Fruit fly (Drosophila melanogaster): ENCODE results near the gene CG14073.

The CG14073 gene

DNA sequence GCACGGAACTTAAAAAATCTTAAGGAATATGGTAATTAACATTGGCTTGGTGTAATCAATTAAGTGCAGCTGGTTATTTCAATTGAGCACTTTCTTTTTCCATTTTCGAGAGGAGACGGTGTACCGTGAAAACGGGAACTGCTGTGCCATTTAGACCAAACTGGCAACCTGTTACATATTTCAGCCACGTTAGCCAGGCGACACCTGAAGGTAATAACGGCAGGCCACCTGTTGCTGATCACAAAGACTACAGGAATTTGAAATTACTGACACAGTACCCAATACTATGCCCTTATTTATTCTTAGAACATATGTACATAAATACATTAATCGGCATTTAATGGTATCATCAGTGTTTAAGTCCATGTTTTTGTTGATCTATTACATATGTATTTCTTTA is 21.8 kb upstream of the CG14073 start:
- TF ChIP-seq CTCF (optimal IDR thresholded peaks at IDR 0.05): peak; percentile 53 to 61
- no peak for TF ChIP-seq CG8478 (optimal IDR thresholded peaks at IDR 0.05)

dm6 chr3L:18841269-18841668 is 20.8 kb upstream of the CG14073 start:
- TF ChIP-seq CG8478 (optimal IDR thresholded peaks at IDR 0.05) (no peak), CTCF (optimal IDR thresholded peaks at IDR 0.05) (peak in 1 of 2 experiments; percentile 46)

DNA sequence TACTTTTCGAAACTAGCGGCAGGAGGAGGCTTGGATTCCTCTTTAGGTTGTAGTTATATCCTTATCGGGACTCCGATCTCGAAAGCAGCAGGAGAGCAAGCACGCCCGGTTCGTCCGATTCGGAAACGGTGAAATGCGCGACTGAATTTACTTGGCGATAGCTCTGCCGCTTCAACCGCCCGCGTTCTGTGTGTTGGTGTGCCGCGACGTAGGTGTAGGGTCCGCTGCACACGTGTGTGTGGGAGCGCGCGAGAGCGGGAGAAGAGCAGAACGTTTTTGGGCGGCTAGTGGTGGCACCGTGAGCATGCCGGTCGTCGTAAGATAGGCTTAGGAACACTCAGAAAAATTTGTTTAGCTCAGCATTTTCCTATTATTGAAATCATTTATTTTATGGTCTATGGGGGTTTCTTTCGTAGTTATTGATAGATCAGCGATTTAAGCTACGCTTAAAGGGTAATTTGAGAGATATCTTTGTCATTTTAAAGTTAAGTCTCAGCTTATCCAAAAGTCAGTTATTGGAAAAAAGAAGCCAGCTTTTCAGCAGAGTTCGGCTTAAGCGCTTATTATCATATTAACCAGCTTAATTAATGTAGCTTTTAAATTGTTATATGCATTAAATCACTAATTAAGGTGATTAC is 20.0 kb upstream of the CG14073 start:
- TF ChIP-seq CTCF (optimal IDR thresholded peaks at IDR 0.05): no peak
- TF ChIP-seq CG8478 (optimal IDR thresholded peaks at IDR 0.05): no peak

DNA sequence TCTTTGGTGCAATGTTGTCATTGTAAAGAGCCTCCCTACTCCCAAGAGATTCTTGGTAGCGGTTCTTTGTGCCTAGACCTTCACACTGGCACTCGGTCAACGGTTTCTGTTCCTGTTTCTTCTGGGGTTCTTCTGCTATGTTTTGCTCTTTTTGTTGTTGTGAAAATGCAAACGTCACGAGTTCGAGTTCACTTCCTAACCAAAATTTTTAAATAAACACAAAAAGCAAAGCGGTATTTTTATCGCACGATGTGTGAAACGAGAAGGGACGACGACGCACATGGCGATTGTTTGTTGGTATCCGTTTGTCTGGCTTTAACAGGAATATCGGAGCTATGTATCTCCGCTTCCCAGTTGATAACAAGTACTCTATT is 19.5 kb upstream of the CG14073 start:
- TF ChIP-seq CG8478 (optimal IDR thresholded peaks at IDR 0.05): no peak
- TF ChIP-seq CTCF (optimal IDR thresholded peaks at IDR 0.05): no peak

- TF ChIP-seq CTCF (optimal IDR thresholded peaks at IDR 0.05) (no peak), CG8478 (optimal IDR thresholded peaks at IDR 0.05) (no peak)
Observed at dm6 chr3L:18837707-18838244, 17.3 kb upstream of the CG14073 start.

dm6 chr3L:18836658-18837057 is 16.2 kb upstream of the CG14073 start:
- TF ChIP-seq CG8478 (optimal IDR thresholded peaks at IDR 0.05) (no peak), CTCF (optimal IDR thresholded peaks at IDR 0.05) (no peak)

DNA sequence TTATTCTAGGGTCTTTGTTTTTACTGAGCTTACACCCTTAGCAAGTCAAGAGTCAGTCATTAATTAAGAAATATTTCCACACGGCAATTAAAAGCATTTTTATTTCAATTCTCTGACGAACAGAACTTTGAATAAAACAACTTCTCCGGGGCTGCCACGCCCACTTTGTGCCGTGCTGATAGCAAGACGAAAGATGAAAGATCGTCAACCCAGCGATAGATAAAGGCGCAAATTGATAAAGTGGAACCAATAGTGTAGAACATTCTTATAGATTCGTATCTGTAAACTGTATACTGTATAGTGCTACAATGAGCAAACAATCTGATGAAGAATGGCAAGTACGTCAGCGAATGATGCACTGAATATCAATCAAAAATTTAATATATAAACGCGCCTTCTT is 14.4 kb upstream of the CG14073 start:
- TF ChIP-seq CG8478 (optimal IDR thresholded peaks at IDR 0.05) (no peak), CTCF (optimal IDR thresholded peaks at IDR 0.05) (no peak)

DNA sequence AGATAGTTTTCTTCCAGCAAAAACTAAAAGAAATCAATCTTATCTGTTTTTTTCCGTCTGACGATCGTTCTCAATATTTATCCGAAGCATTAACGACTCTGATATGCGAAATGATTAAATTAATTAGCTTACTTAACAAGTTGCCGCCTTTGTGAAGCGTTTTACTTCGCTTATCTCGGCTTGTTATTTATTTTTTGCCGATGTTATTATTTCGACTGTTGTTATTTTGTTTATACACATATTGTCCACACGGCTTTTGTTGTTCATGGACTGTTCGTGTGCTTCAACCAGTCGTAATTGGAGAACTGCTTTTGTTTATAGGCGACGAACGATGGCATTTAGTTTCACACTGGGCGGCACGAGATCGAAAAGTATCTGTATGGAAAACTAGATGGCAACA is 12.8 kb upstream of the CG14073 start:
- TF ChIP-seq CTCF (optimal IDR thresholded peaks at IDR 0.05): no peak

- no peak for TF ChIP-seq CG8478 (optimal IDR thresholded peaks at IDR 0.05)
Observed at dm6 chr3L:18832708-18833107, 12.2 kb upstream of the CG14073 start.

DNA sequence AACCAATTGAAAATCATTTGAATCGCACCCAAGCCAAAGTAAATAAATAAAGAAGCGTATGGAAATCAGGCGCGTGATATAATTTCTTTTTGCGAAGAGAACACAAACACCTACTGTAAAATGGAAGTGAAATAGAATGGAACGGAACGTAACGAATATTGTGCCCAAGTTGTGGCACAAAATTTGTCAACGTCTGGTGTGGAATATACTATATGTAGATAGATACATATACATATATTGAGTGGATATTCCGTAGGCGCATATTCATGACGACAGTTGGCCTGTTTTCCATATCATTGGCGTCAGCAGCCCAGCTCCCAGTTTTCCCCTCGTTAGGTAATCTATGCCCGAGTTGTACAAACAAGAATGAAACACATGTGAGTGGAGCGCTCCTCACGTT is 11.7 kb upstream of the CG14073 start:
- TF ChIP-seq CTCF (optimal IDR thresholded peaks at IDR 0.05) (no peak), CG8478 (optimal IDR thresholded peaks at IDR 0.05) (no peak)

dm6 chr3L:18828318-18828717 is 7.8 kb upstream of the CG14073 start:
- TF ChIP-seq CG8478 (optimal IDR thresholded peaks at IDR 0.05): no peak
- peak in 1 of 2 experiments; percentile 53 for TF ChIP-seq CTCF (optimal IDR thresholded peaks at IDR 0.05)

DNA sequence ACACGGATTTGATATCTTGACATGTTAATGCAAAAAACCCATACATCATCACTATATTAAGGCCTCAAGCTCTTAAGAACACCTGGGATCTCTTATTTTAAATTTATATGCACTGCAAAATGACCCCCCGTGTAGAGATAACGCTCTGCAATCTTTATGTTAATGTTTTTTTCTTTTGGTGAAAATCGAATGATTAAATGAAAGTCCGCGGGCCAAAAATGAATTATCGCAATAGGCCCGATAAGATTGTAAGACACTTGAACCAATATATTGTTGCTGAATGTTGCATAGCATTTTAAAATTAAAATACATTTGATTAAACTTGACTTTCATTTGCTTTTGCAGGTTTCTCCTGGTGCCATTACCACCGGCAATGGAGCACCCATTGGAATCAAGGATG is 5.5 kb upstream of the CG14073 start:
- TF ChIP-seq CG8478 (optimal IDR thresholded peaks at IDR 0.05) (no peak), CTCF (optimal IDR thresholded peaks at IDR 0.05) (no peak)

dm6 chr3L:18824851-18825250 is 4.4 kb upstream of the CG14073 start:
- TF ChIP-seq CTCF (optimal IDR thresholded peaks at IDR 0.05) (no peak), CG8478 (optimal IDR thresholded peaks at IDR 0.05) (no peak)

dm6 chr3L:18823870-18824561 is 3.5 kb upstream of the CG14073 start:
- TF ChIP-seq CTCF (optimal IDR thresholded peaks at IDR 0.05) (no peak), CG8478 (optimal IDR thresholded peaks at IDR 0.05) (no peak)

- no peak for TF ChIP-seq CG8478 (optimal IDR thresholded peaks at IDR 0.05)
- no peak for TF ChIP-seq CTCF (optimal IDR thresholded peaks at IDR 0.05)
Observed at dm6 chr3L:18823221-18823514, 2.7 kb upstream of the CG14073 start.

- no peak for TF ChIP-seq CG8478 (optimal IDR thresholded peaks at IDR 0.05)
- TF ChIP-seq CTCF (optimal IDR thresholded peaks at IDR 0.05): no peak
Observed at dm6 chr3L:18822450-18823220, 2.2 kb upstream of the CG14073 start, which contains the start of gene Cat. Gene Cat (plus strand): TSS chr3L:18822604.
